Fruit fly (Drosophila melanogaster) whole organism, embryonic: ENCODE results near the gene Sec23.

Experiments
- CG1024 ChIP-seq: fragments of 200-800 bp; sonication (Bioruptor generic); IDR thresholded peaks from 2 replicates; pipeline ENCODE4 v1.3.6; 2022; ENCODE audit warnings: missing biosample characterization, missing genetic modification characterization
- CG10979 ChIP-seq: fragments of 200-800 bp; sonication (Bioruptor generic); optimal IDR thresholded peaks from 2 replicates; lab custom pipeline; 2018; ENCODE audit warnings: missing biosample characterization, mild to moderate bottlenecking, missing genetic modification characterization, moderate library complexity
- CG11695 ChIP-seq: fragments of 200-800 bp; sonication (Bioruptor generic); IDR thresholded peaks from 3 replicates; pipeline ENCODE4 v1.3.6; 2022; ENCODE audit warnings: missing biosample characterization, missing genetic modification characterization
- CG13894 ChIP-seq: fragments of 200-800 bp; sonication (Bioruptor generic); optimal IDR thresholded peaks from 3 replicates; lab custom pipeline; 2018; ENCODE audit warnings: missing biosample characterization, mild to moderate bottlenecking, missing genetic modification characterization, moderate library complexity
- CG16815 ChIP-seq: fragments of 200-800 bp; sonication (Bioruptor generic); optimal IDR thresholded peaks from 3 replicates; lab custom pipeline; 2017; ENCODE audit warnings: missing biosample characterization, mild to moderate bottlenecking, missing genetic modification characterization
- CG17912 ChIP-seq: fragments of 200-800 bp; sonication (Bioruptor generic); optimal IDR thresholded peaks from 2 replicates; lab custom pipeline; 2018; ENCODE audit warnings: missing biosample characterization, mild to moderate bottlenecking, missing genetic modification characterization
- CG1792 ChIP-seq: fragments of 200-800 bp; sonication (Bioruptor generic); optimal IDR thresholded peaks from 2 replicates; lab custom pipeline; 2016; ENCODE audit warnings: missing biosample characterization, missing genetic modification characterization
- CG18262 ChIP-seq: fragments of 200-800 bp; optimal IDR thresholded peaks from 3 replicates; lab custom pipeline; 2019; ENCODE audit warnings: missing biosample characterization, mild to moderate bottlenecking, missing genetic modification characterization, moderate library complexity
- CG2129 ChIP-seq: fragments of 200-800 bp; sonication (Bioruptor generic); IDR thresholded peaks from 2 replicates; pipeline ENCODE4 v1.3.6; 2022; ENCODE audit warnings: missing biosample characterization, missing genetic modification characterization; ENCODE audit not compliant: partially characterized antibody
- CG32767 ChIP-seq: fragments of 200-800 bp; sonication (Bioruptor generic); IDR thresholded peaks from 2 replicates; pipeline ENCODE4 v1.3.6; 2022; ENCODE audit warnings: missing biosample characterization, missing genetic modification characterization
- CG32772 ChIP-seq: fragments of 200-800 bp; sonication (Bioruptor generic); IDR thresholded peaks from 2 replicates; pipeline ENCODE4 v1.3.6; 2022; ENCODE audit warnings: missing biosample characterization, missing genetic modification characterization
- CG33213 ChIP-seq: fragments of 200-800 bp; sonication (Bioruptor generic); optimal IDR thresholded peaks from 3 replicates; lab custom pipeline; 2016; ENCODE audit warnings: missing biosample characterization, missing genetic modification characterization
- CG43689 ChIP-seq: fragments of 200-800 bp; sonication (Bioruptor generic); IDR thresholded peaks from 2 replicates; pipeline ENCODE4 v1.3.6; 2022; ENCODE audit warnings: missing biosample characterization, missing genetic modification characterization
- CG6854 ChIP-seq: fragments of 200-800 bp; sonication (Bioruptor generic); optimal IDR thresholded peaks from 3 replicates; lab custom pipeline; 2017; ENCODE audit warnings: missing biosample characterization, mild to moderate bottlenecking, missing genetic modification characterization
- CG7745 ChIP-seq: fragments of 200-800 bp; sonication (Bioruptor generic); optimal IDR thresholded peaks from 2 replicates; lab custom pipeline; 2018; ENCODE audit warnings: missing biosample characterization, mild to moderate bottlenecking, missing genetic modification characterization, moderate library complexity
- CG8290 ChIP-seq, 3 experiments: fragments of 200-800 bp; sonication (Bioruptor generic); optimal IDR thresholded peaks; 2 replicates each; lab custom pipeline; 2016 to 2019; ENCODE audit warnings: missing biosample characterization in 3 of 3, missing genetic modification characterization in 3 of 3, mild to moderate bottlenecking in 2 of 3, moderate library complexity in 1 of 3
- CG8359 ChIP-seq: fragments of 200-800 bp; sonication (Bioruptor generic); optimal IDR thresholded peaks from 2 replicates; lab custom pipeline; 2017; ENCODE audit warnings: missing biosample characterization, mild to moderate bottlenecking, missing genetic modification characterization, borderline replicate concordance
- Dek ChIP-seq: fragments of 200-800 bp; sonication (Bioruptor generic); optimal IDR thresholded peaks from 3 replicates; lab custom pipeline; 2019; ENCODE audit warnings: missing biosample characterization, mild to moderate bottlenecking, missing genetic modification characterization, moderate library complexity
- Dfd ChIP-seq, 2 experiments: fragments of >200 bp; optimal IDR thresholded peaks; 2 replicates each; lab custom pipeline; 2017; ENCODE audit warnings: missing biosample characterization in 2 of 2, missing genetic modification characterization in 2 of 2
- Dip2 ChIP-seq: fragments of 200-800 bp; sonication (Bioruptor generic); IDR thresholded peaks from 2 replicates; pipeline ENCODE4 v1.3.6; 2022; ENCODE audit warnings: missing biosample characterization, missing genetic modification characterization
- Gsc ChIP-seq: fragments of 200-800 bp; sonication (Bioruptor generic); IDR thresholded peaks from 2 replicates; pipeline ENCODE4 v1.3.6; 2022; ENCODE audit warnings: missing biosample characterization, missing genetic modification characterization
- HmgZ ChIP-seq: fragments of 200-800 bp; sonication (Bioruptor generic); optimal IDR thresholded peaks from 2 replicates; lab custom pipeline; 2018; ENCODE audit warnings: missing biosample characterization, mild to moderate bottlenecking, missing genetic modification characterization
- Hr51 ChIP-seq, 2 experiments: fragments of 200-800 bp; sonication (Bioruptor generic); optimal IDR thresholded peaks; 2 replicates in 1 of 2; 3 replicates in 1 of 2; lab custom pipeline; 2016 to 2018; ENCODE audit warnings: missing biosample characterization in 2 of 2, missing genetic modification characterization in 2 of 2, mild to moderate bottlenecking in 1 of 2, moderate library complexity in 1 of 2
- Mad ChIP-seq: fragments of 200-800 bp; sonication (Bioruptor generic); optimal IDR thresholded peaks from 2 replicates; lab custom pipeline; 2016; ENCODE audit warnings: missing biosample characterization, missing genetic modification characterization
- Med ChIP-seq: fragments of 200-800 bp; sonication (Bioruptor generic); peaks from one replicate; lab custom pipeline; 2016; ENCODE audit warnings: missing biosample characterization, missing genetic modification characterization, mild to moderate bottlenecking, inconsistent platforms, moderate library complexity
- Mes4 ChIP-seq: fragments of 200-800 bp; sonication (Bioruptor generic); optimal IDR thresholded peaks from 2 replicates; lab custom pipeline; 2016; ENCODE audit warnings: missing biosample characterization, missing genetic modification characterization
- Mrtf ChIP-seq: fragments of 200-800 bp; sonication (Bioruptor generic); IDR thresholded peaks from 3 replicates; pipeline ENCODE4 v1.3.6; 2022; ENCODE audit warnings: missing biosample characterization, missing genetic modification characterization
- NFAT ChIP-seq: fragments of 200-800 bp; sonication (Bioruptor generic); IDR thresholded peaks from 2 replicates; pipeline ENCODE4 v1.3.6; 2022; ENCODE audit warnings: missing biosample characterization, missing genetic modification characterization
- Nf-YA ChIP-seq: fragments of 200-800 bp; sonication (Bioruptor generic); IDR thresholded peaks from 2 replicates; pipeline ENCODE4 v1.3.6; 2022; ENCODE audit warnings: missing biosample characterization, missing genetic modification characterization
- NfI ChIP-seq: fragments of 200-800 bp; sonication (Bioruptor generic); optimal IDR thresholded peaks from 3 replicates; lab custom pipeline; 2018; ENCODE audit warnings: missing biosample characterization, mild to moderate bottlenecking, missing genetic modification characterization, moderate library complexity
- Sox102F ChIP-seq: fragments of 200-800 bp; sonication (Bioruptor generic); optimal IDR thresholded peaks from 2 replicates; lab custom pipeline; 2018; ENCODE audit warnings: missing biosample characterization, mild to moderate bottlenecking, missing genetic modification characterization, moderate library complexity
- Ssrp ChIP-seq: fragments of 200-800 bp; sonication (Bioruptor generic); optimal IDR thresholded peaks from 2 replicates; lab custom pipeline; 2018; ENCODE audit warnings: missing biosample characterization, mild to moderate bottlenecking, missing genetic modification characterization, moderate library complexity
- Xrp1 ChIP-seq: fragments of 200-800 bp; sonication (Bioruptor generic); IDR thresholded peaks from 2 replicates; pipeline ENCODE4 v1.3.6; 2022; ENCODE audit warnings: missing biosample characterization, missing genetic modification characterization
- ara ChIP-seq: fragments of 200-800 bp; sonication (Bioruptor generic); IDR thresholded peaks from 2 replicates; pipeline ENCODE4 v1.3.6; 2022; ENCODE audit warnings: missing biosample characterization, missing genetic modification characterization
- chinmo ChIP-seq: fragments of 200-800 bp; sonication (Bioruptor generic); IDR thresholded peaks from 4 replicates; pipeline ENCODE4 v1.3.6; 2022; ENCODE audit warnings: missing biosample characterization, missing genetic modification characterization; ENCODE audit not compliant: partially characterized antibody
- gce ChIP-seq: fragments of 200-800 bp; sonication (Bioruptor generic); IDR thresholded peaks from 3 replicates; pipeline ENCODE4 v1.3.6; 2022; ENCODE audit warnings: missing biosample characterization, missing genetic modification characterization
- gem ChIP-seq: fragments of 200-800 bp; sonication (Bioruptor generic); optimal IDR thresholded peaks from 2 replicates; lab custom pipeline; 2019; ENCODE audit warnings: missing biosample characterization, mild to moderate bottlenecking, missing genetic modification characterization, moderate library complexity
- gfzf ChIP-seq: fragments of 200-800 bp; sonication (Bioruptor generic); optimal IDR thresholded peaks from 2 replicates; lab custom pipeline; 2016; ENCODE audit warnings: missing biosample characterization, mild to moderate bottlenecking, missing genetic modification characterization, moderate library complexity
- gro ChIP-seq: fragments of 200-800 bp; sonication (Bioruptor generic); optimal IDR thresholded peaks from 2 replicates; lab custom pipeline; 2016; ENCODE audit warnings: missing biosample characterization, missing genetic modification characterization
- gsb-n ChIP-seq: fragments of 200-800 bp; sonication (Bioruptor generic); optimal IDR thresholded peaks from 3 replicates; lab custom pipeline; 2018; ENCODE audit warnings: missing biosample characterization, mild to moderate bottlenecking, missing genetic modification characterization
- p53 ChIP-seq: fragments of 200-800 bp; sonication (Bioruptor generic); optimal IDR thresholded peaks from 2 replicates; lab custom pipeline; 2016; ENCODE audit warnings: missing biosample characterization, missing genetic modification characterization
- sc ChIP-seq, 3 experiments: fragments of >200 bp in 2 of 3; fragments of 200-800 bp in 1 of 3; sonication (Bioruptor generic) in 1 of 3; optimal IDR thresholded peaks; 2 replicates in 2 of 3; 3 replicates in 1 of 3; lab custom pipeline; 2017; ENCODE audit warnings: mild to moderate bottlenecking in 1 of 3, missing biosample characterization in 1 of 3, missing genetic modification characterization in 1 of 3, missing genetic modification reagents in 1 of 3
- schlank ChIP-seq: fragments of 200-800 bp; sonication (Bioruptor generic); optimal IDR thresholded peaks from 2 replicates; lab custom pipeline; 2018; ENCODE audit warnings: missing biosample characterization, mild to moderate bottlenecking, missing genetic modification characterization
- slou ChIP-seq: fragments of 200-800 bp; sonication (Bioruptor generic); optimal IDR thresholded peaks from 3 replicates; lab custom pipeline; 2016; ENCODE audit warnings: missing biosample characterization, missing genetic modification characterization
- sug ChIP-seq: fragments of 200-800 bp; optimal IDR thresholded peaks from 2 replicates; lab custom pipeline; 2019; ENCODE audit warnings: missing biosample characterization, mild to moderate bottlenecking, missing genetic modification characterization, moderate library complexity
- tap ChIP-seq: fragments of 200-800 bp; optimal IDR thresholded peaks from 3 replicates; lab custom pipeline; 2019; ENCODE audit warnings: missing biosample characterization, mild to moderate bottlenecking, missing genetic modification characterization, moderate library complexity
- wek ChIP-seq: fragments of 200-800 bp; sonication (Bioruptor generic); optimal IDR thresholded peaks from 3 replicates; lab custom pipeline; 2018; ENCODE audit warnings: missing biosample characterization, mild to moderate bottlenecking, missing genetic modification characterization, moderate library complexity
- yki ChIP-seq: fragments of >200 bp; optimal IDR thresholded peaks from 3 replicates; lab custom pipeline; 2018
- zfh2 ChIP-seq: fragments of 200-800 bp; sonication (Bioruptor generic); optimal IDR thresholded peaks from 2 replicates; lab custom pipeline; 2016; ENCODE audit warnings: missing biosample characterization, missing genetic modification characterization

Sec23 gene

dm6 chr3R:5685269-5686048, 36.6 kb downstream of the Sec23 start, which contains the start of the genes Rab23 and plx (continued):
- peak; percentile 28 for TF ChIP-seq NfI (GFP tag; lab: Kevin White, UChicago)
- 0 out of 2 replicates have a peak, but pooled peaks have one; percentile 2 for TF ChIP-seq NFAT
- peak; percentile 47 for TF ChIP-seq CG33213
- no peak for TF ChIP-seq CG17912 (GFP tag; lab: Kevin White, UChicago)
- no peak for TF ChIP-seq Gsc
- peak in 1 of 2 experiments; percentile 0 for TF ChIP-seq Hr51 (GFP tag; optimal IDR thresholded peaks at IDR 0.05; lab: Kevin White, UChicago)
- TF ChIP-seq schlank (tag; lab: Kevin White, UChicago) = no peak
- peak; percentile 36 for TF ChIP-seq gro (GFP tag; lab: Kevin White, UChicago)
- TF ChIP-seq CG8290 (GFP tag; optimal IDR thresholded peaks at IDR 0.05; lab: Kevin White, UChicago) = no peak
- TF ChIP-seq CG8290 (tag; optimal IDR thresholded peaks at IDR 0.05; lab: Kevin White, UChicago) = peak in 1 of 2 experiments; percentile 56
- TF ChIP-seq CG1024 (GFP tag; lab: Robert Waterston, UW) = no peak
- no peak for TF ChIP-seq slou (GFP tag; lab: Kevin White, UChicago)
- TF ChIP-seq Med = peak; percentile 59
- TF ChIP-seq CG1792 = no peak
- no peak for TF ChIP-seq Dip2
- no peak for TF ChIP-seq Dek (tag; lab: Kevin White, UChicago)
- no peak for TF ChIP-seq CG32772 (GFP tag; lab: Robert Waterston, UW)
- no peak for TF ChIP-seq Nf-YA
- no peak for TF ChIP-seq CG10979 (tag; lab: Kevin White, UChicago)
- TF ChIP-seq Mad = no peak
- TF ChIP-seq CG2129 = no peak
- TF ChIP-seq sc (optimal IDR thresholded peaks at IDR 0.05; lab: Kevin White, UChicago) = no peak
- TF ChIP-seq sc (GFP tag; optimal IDR thresholded peaks at IDR 0.05; lab: Kevin White, UChicago) = no peak
- TF ChIP-seq zfh2 (GFP tag; lab: Kevin White, UChicago) = peak; percentile 22
- no peak for TF ChIP-seq CG18262
- TF ChIP-seq Mes4 (GFP tag; lab: Kevin White, UChicago) = no peak
- TF ChIP-seq Sox102F = no peak
- no peak for TF ChIP-seq CG11695 (GFP tag; lab: Robert Waterston, UW)
- TF ChIP-seq Dfd (GFP tag; optimal IDR thresholded peaks at IDR 0.05; lab: Kevin White, UChicago) = no peak
- no peak for TF ChIP-seq ara (GFP tag; lab: Robert Waterston, UW)
- no peak for TF ChIP-seq yki (lab: Kevin White, UChicago)
- TF ChIP-seq Xrp1 (GFP tag; lab: Robert Waterston, UW) = no peak
- TF ChIP-seq gce (GFP tag; lab: Robert Waterston, UW) = no peak
- TF ChIP-seq CG7745 (tag; lab: Kevin White, UChicago) = no peak
- peak; percentile 27 for TF ChIP-seq gem
- no peak for TF ChIP-seq CG6854 (GFP tag; lab: Kevin White, UChicago)
- TF ChIP-seq gsb-n (tag; lab: Kevin White, UChicago) = no peak
- peak; percentile 76 for TF ChIP-seq gfzf (GFP tag; lab: Kevin White, UChicago)
- TF ChIP-seq HmgZ (tag; lab: Kevin White, UChicago) = peak; percentile 71
- TF ChIP-seq wek (GFP tag; lab: Kevin White, UChicago) = no peak
- no peak for TF ChIP-seq CG8359 (GFP tag; lab: Kevin White, UChicago)
- no peak for TF ChIP-seq CG43689 (GFP tag; lab: Robert Waterston, UW)
- TF ChIP-seq CG13894 (tag; lab: Kevin White, UChicago) = no peak
- TF ChIP-seq chinmo = 0 out of 4 replicates have a peak, but pooled peaks have one; percentile 53
- TF ChIP-seq Mrtf (GFP tag; lab: Robert Waterston, UW) = no peak
- no peak for TF ChIP-seq sug (tag; lab: Kevin White, UChicago)
- TF ChIP-seq CG32767 (GFP tag; lab: Robert Waterston, UW) = no peak
- TF ChIP-seq CG16815 = no peak
- no peak for TF ChIP-seq p53 (GFP tag; lab: Kevin White, UChicago)
- no peak for TF ChIP-seq tap
- no peak for TF ChIP-seq Ssrp (tag; lab: Kevin White, UChicago)
